Fruit fly (Drosophila melanogaster): ENCODE data around the gene CkIalpha.

Gene CkIalpha

DNA sequence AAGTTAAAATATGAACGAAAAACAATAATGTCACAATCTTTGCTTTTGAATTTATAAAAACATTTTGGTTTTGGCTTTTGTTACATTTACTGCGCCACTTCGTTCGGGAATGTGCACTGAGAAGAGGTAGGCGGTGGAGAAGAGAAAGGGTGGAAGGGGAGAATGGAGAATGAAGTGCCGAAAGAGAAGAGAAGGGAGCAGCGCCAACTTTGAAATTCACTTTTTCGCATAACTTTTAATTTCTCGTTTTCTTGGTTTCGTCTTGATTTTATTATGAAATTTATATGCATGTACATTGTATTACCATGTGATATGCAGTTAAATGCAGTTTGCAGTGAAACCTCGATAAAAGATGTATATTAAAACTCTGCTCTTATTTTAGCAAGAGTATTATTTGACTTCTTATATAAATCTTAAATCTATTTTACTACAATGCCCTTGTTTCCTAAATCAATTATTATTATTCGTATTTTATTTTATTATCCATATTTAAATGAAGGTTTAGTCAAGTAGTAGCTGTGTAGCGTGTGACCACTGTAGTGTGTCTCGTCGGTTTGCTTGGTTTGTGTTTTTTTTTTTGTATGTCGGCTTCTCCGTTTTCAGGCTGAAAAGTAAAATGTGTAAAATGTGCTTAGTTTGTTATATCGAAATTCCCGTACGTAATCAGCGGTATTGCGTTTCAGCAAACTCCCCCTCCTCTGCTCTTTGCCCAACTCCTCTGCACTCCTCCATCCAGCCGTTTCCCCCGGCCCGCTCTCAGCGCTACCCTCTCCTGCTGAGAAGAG is 9.4 kb downstream of the CkIalpha start (continued):
- TF ChIP-seq CG31441 (GFP tag; IDR thresholded peaks at IDR 0.05) (peak; percentile 40; the same call in 1 of the 2 replicates), CoRest (tag; optimal IDR thresholded peaks at IDR 0.05) (peak; percentile 25), CG12391 (tag; optimal IDR thresholded peaks at IDR 0.05) (peak; percentile 37), CG14441 (GFP tag; IDR thresholded peaks at IDR 0.05) (no peak), HLHmδ (GFP tag; optimal IDR thresholded peaks at IDR 0.05) (no peak), CG2712 (tag; optimal IDR thresholded peaks at IDR 0.05) (peak; percentile 30), fd96Cb (tag; optimal IDR thresholded peaks at IDR 0.05) (peak; percentile 30), Blimp-1 (GFP tag; optimal IDR thresholded peaks at IDR 0.05) (peak; percentile 26), CG7556 (GFP tag; optimal IDR thresholded peaks at IDR 0.05) (peak; percentile 1), sisA (GFP tag; IDR thresholded peaks at IDR 0.05) (0 out of 2 replicates have a peak, but pooled peaks have one; percentile 16), CG9727 (GFP tag; optimal IDR thresholded peaks at IDR 0.05) (peak; percentile 24), Max (GFP tag; optimal IDR thresholded peaks at IDR 0.05) (no peak), bsh (GFP tag; optimal IDR thresholded peaks at IDR 0.05) (peak in 1 of 2 experiments; percentile 46), PHDP (tag; optimal IDR thresholded peaks at IDR 0.05) (peak; percentile 26), jumu (GFP tag; optimal IDR thresholded peaks at IDR 0.05) (no peak), eve (GFP tag; optimal IDR thresholded peaks at IDR 0.05) (peak in 1 of 2 experiments; percentile 17), CG12236 (GFP tag; optimal IDR thresholded peaks at IDR 0.05) (no peak), CG2116 (GFP tag; optimal IDR thresholded peaks at IDR 0.05) (no peak), nmo (GFP tag; optimal IDR thresholded peaks at IDR 0.05) (peak; percentile 21), CG12299 (tag; optimal IDR thresholded peaks at IDR 0.05) (no peak), CG4360 (GFP tag; IDR thresholded peaks at IDR 0.05) (no peak), E2f2 (GFP tag; IDR thresholded peaks at IDR 0.05) (no peak), gem (tag; optimal IDR thresholded peaks at IDR 0.05) (peak; percentile 63), Xrp1 (GFP tag; IDR thresholded peaks at IDR 0.05) (peak; percentile 37; the same call in 1 of the 2 replicates), CG11504 (tag; optimal IDR thresholded peaks at IDR 0.05) (peak; percentile 38), CG7839 (tag; optimal IDR thresholded peaks at IDR 0.05) (peak; percentile 36), pnt (GFP tag; optimal IDR thresholded peaks at IDR 0.05) (no peak), ash1 (GFP tag; optimal IDR thresholded peaks at IDR 0.05) (no peak), Dad (GFP tag; optimal IDR thresholded peaks at IDR 0.05) (no peak), D19A (tag; optimal IDR thresholded peaks at IDR 0.05) (peak; percentile 8), CG17359 (tag; optimal IDR thresholded peaks at IDR 0.05) (peak; percentile 10), Hey (tag; optimal IDR thresholded peaks at IDR 0.05) (no peak), phol (tag; optimal IDR thresholded peaks at IDR 0.05) (peak; percentile 10), CG10959 (GFP tag; IDR thresholded peaks at IDR 0.05) (no peak), ranshi (GFP tag; IDR thresholded peaks at IDR 0.05) (no peak), D (optimal IDR thresholded peaks at IDR 0.05) (no peak), D (GFP tag; optimal IDR thresholded peaks at IDR 0.05) (peak; percentile 2), CG18619 (GFP tag; optimal IDR thresholded peaks at IDR 0.05) (no peak), Rfx (GFP tag; IDR thresholded peaks at IDR 0.05) (no peak), CG4282 (GFP tag; optimal IDR thresholded peaks at IDR 0.05) (no peak), CG4707 (GFP tag; optimal IDR thresholded peaks at IDR 0.05) (no peak), CG12769 (tag; optimal IDR thresholded peaks at IDR 0.05) (no peak), CG17829 (tag; optimal IDR thresholded peaks at IDR 0.05) (peak; percentile 13), CG14965 (GFP tag; optimal IDR thresholded peaks at IDR 0.05; ENCODE audit: borderline replicate concordance) (no peak), onecut (GFP tag; IDR thresholded peaks at IDR 0.05) (no peak), mam (GFP tag; optimal IDR thresholded peaks at IDR 0.05) (no peak), ken (GFP tag; IDR thresholded peaks at IDR 0.05) (0 out of 3 replicates have a peak, but pooled peaks have one; percentile 39), Dip2 (GFP tag; IDR thresholded peaks at IDR 0.05) (no peak), CG13424 (tag; optimal IDR thresholded peaks at IDR 0.05) (peak; percentile 7)

Data from whole organism, embryonic.